Worm (Caenorhabditis elegans) whole organism, L2 larva: ENCODE data around the gene apc-11.

Experiments
- C34F6.9 ChIP-seq: fragments of 150-350 bp; optimal IDR thresholded peaks from 2 replicates; lab custom pipeline; 2014; ENCODE audit warnings: missing biosample characterization, missing genetic modification characterization
- F13H6.1 ChIP-seq: sonication (generic microtip); optimal IDR thresholded peaks from 2 replicates; lab custom pipeline; 2016; ENCODE audit warnings: missing genetic modification characterization, missing compliant biosample characterization
- R02D3.7 ChIP-seq: fragments of 150-350 bp; optimal IDR thresholded peaks from 2 replicates; lab custom pipeline; 2014; ENCODE audit warnings: missing biosample characterization, missing genetic modification characterization
- Y55F3AM.14 ChIP-seq: fragments of 200-800 bp; sonication (Bioruptor generic); optimal IDR thresholded peaks from 2 replicates; lab custom pipeline; 2018; ENCODE audit warnings: mild to moderate bottlenecking, missing genetic modification characterization, missing compliant biosample characterization
- ZK546.5 ChIP-seq: sonication (generic microtip); optimal IDR thresholded peaks from 2 replicates; lab custom pipeline; 2017; ENCODE audit warnings: missing biosample characterization, missing genetic modification characterization
- alr-1 ChIP-seq: fragments of 150-350 bp; optimal IDR thresholded peaks from 2 replicates; lab custom pipeline; 2014; ENCODE audit warnings: missing biosample characterization, missing genetic modification characterization
- aly-2 ChIP-seq: fragments of 150-350 bp; optimal IDR thresholded peaks from 2 replicates; lab custom pipeline; 2014; ENCODE audit warnings: missing biosample characterization, missing genetic modification characterization
- ama-1 ChIP-seq: fragments of 150-350 bp; optimal IDR thresholded peaks from 2 replicates; lab custom pipeline; 2018; ENCODE audit warnings: inconsistent platforms
- blmp-1 ChIP-seq: sonication (generic microtip); optimal IDR thresholded peaks from 2 replicates; lab custom pipeline; 2017; ENCODE audit warnings: missing genetic modification characterization, mild to moderate bottlenecking, missing compliant biosample characterization, antibody characterized with exemption, moderate library complexity; ENCODE audit not compliant: insufficient read depth
- ceh-16 ChIP-seq: fragments of 150-350 bp; optimal IDR thresholded peaks from 2 replicates; lab custom pipeline; 2014; ENCODE audit warnings: missing biosample characterization, missing genetic modification characterization
- ceh-82 ChIP-seq: fragments of 150-350 bp; optimal IDR thresholded peaks from 2 replicates; lab custom pipeline; 2014; ENCODE audit warnings: missing biosample characterization, missing genetic modification characterization
- crh-2 ChIP-seq: sonication (generic microtip); optimal IDR thresholded peaks from 2 replicates; lab custom pipeline; 2017; ENCODE audit warnings: missing biosample characterization, missing genetic modification characterization
- dmd-4 ChIP-seq: sonication (generic microtip); optimal IDR thresholded peaks from 2 replicates; lab custom pipeline; 2017; ENCODE audit warnings: missing biosample characterization, missing genetic modification characterization
- egl-27 ChIP-seq: sonication (generic microtip); optimal IDR thresholded peaks from 3 replicates; lab custom pipeline; 2017; ENCODE audit warnings: missing biosample characterization, missing genetic modification reagents, missing genetic modification characterization
- elt-1 ChIP-seq: fragments of 150-350 bp; optimal IDR thresholded peaks from 2 replicates; lab custom pipeline; 2014; ENCODE audit warnings: missing biosample characterization, missing genetic modification characterization
- elt-3 ChIP-seq: sonication (generic microtip); optimal IDR thresholded peaks from 2 replicates; lab custom pipeline; 2017; ENCODE audit warnings: missing biosample characterization, missing genetic modification characterization
- fos-1 ChIP-seq: fragments of 150-350 bp; optimal IDR thresholded peaks from 2 replicates; lab custom pipeline; 2014; ENCODE audit warnings: missing biosample characterization, missing genetic modification characterization
- gmeb-1 ChIP-seq: fragments of 150-350 bp; optimal IDR thresholded peaks from 2 replicates; lab custom pipeline; 2014; ENCODE audit warnings: missing biosample characterization, missing genetic modification characterization
- lin-11 ChIP-seq: fragments of 150-350 bp; sonication (generic microtip); optimal IDR thresholded peaks from 2 replicates; lab custom pipeline; 2014; ENCODE audit warnings: missing biosample characterization, missing genetic modification characterization, inconsistent platforms, mixed read lengths
- lin-13 ChIP-seq: fragments of 150-350 bp; optimal IDR thresholded peaks from 2 replicates; lab custom pipeline; 2014; ENCODE audit warnings: missing biosample characterization, missing genetic modification reagents, missing genetic modification characterization
- lin-39 ChIP-seq: fragments of 150-350 bp; optimal IDR thresholded peaks from 2 replicates; lab custom pipeline; 2014; ENCODE audit warnings: missing biosample characterization, missing genetic modification reagents, missing genetic modification characterization
- lsy-2 ChIP-seq, 2 experiments: fragments of 150-350 bp in 1 of 2; sonication (generic microtip) in 1 of 2; optimal IDR thresholded peaks; 2 replicates each; lab custom pipeline; 2014 to 2017; ENCODE audit warnings: missing biosample characterization in 2 of 2, missing genetic modification characterization in 2 of 2
- mab-5 ChIP-seq: fragments of 150-350 bp; optimal IDR thresholded peaks from 2 replicates; lab custom pipeline; 2014; ENCODE audit warnings: missing biosample characterization, missing genetic modification characterization
- mbf-1 ChIP-seq: sonication (generic microtip); optimal IDR thresholded peaks from 2 replicates; lab custom pipeline; 2017; ENCODE audit warnings: missing biosample characterization, missing genetic modification characterization
- mdl-1 ChIP-seq, 2 experiments: fragments of 150-350 bp in 1 of 2; sonication (generic microtip) in 1 of 2; optimal IDR thresholded peaks; 2 replicates each; lab custom pipeline; 2017; ENCODE audit warnings: missing biosample characterization in 2 of 2, missing genetic modification characterization in 2 of 2
- nhr-10 ChIP-seq: sonication (generic microtip); optimal IDR thresholded peaks from 2 replicates; lab custom pipeline; 2017; ENCODE audit warnings: missing biosample characterization, missing genetic modification characterization
- nhr-11 ChIP-seq: fragments of 150-350 bp; optimal IDR thresholded peaks from 2 replicates; lab custom pipeline; 2014; ENCODE audit warnings: missing biosample characterization, missing genetic modification characterization
- nhr-12 ChIP-seq: fragments of 150-350 bp; optimal IDR thresholded peaks from 2 replicates; lab custom pipeline; 2014; ENCODE audit warnings: missing biosample characterization, missing genetic modification characterization
- nhr-129 ChIP-seq: fragments of 150-350 bp; optimal IDR thresholded peaks from 2 replicates; lab custom pipeline; 2014; ENCODE audit warnings: missing biosample characterization, missing genetic modification characterization
- nhr-21 ChIP-seq: fragments of 150-350 bp; optimal IDR thresholded peaks from 2 replicates; lab custom pipeline; 2014; ENCODE audit warnings: missing biosample characterization, missing genetic modification characterization
- nhr-23 ChIP-seq: fragments of 150-350 bp; optimal IDR thresholded peaks from 2 replicates; lab custom pipeline; 2014; ENCODE audit warnings: missing biosample characterization, missing genetic modification reagents, missing genetic modification characterization
- nhr-237 ChIP-seq: fragments of 150-350 bp; optimal IDR thresholded peaks from 2 replicates; lab custom pipeline; 2014; ENCODE audit warnings: missing biosample characterization, missing genetic modification characterization
- nhr-25 ChIP-seq: fragments of 150-350 bp; sonication (generic microtip); optimal IDR thresholded peaks from 3 replicates; lab custom pipeline; 2014; ENCODE audit warnings: missing biosample characterization, missing genetic modification characterization
- nhr-6 ChIP-seq: fragments of 150-350 bp; optimal IDR thresholded peaks from 2 replicates; lab custom pipeline; 2014; ENCODE audit warnings: missing biosample characterization, missing genetic modification characterization
- nhr-77 ChIP-seq: fragments of 150-350 bp; optimal IDR thresholded peaks from 2 replicates; lab custom pipeline; 2014; ENCODE audit warnings: missing biosample characterization, missing genetic modification characterization
- peb-1 ChIP-seq: fragments of 150-350 bp; optimal IDR thresholded peaks from 2 replicates; lab custom pipeline; 2014; ENCODE audit warnings: missing biosample characterization, missing genetic modification characterization
- sem-4 ChIP-seq: fragments of 150-350 bp; optimal IDR thresholded peaks from 2 replicates; lab custom pipeline; 2014; ENCODE audit warnings: missing biosample characterization, missing genetic modification reagents, missing genetic modification characterization
- skn-1 ChIP-seq: sonication (generic microtip); optimal IDR thresholded peaks from 2 replicates; lab custom pipeline; 2017; ENCODE audit warnings: missing biosample characterization, missing genetic modification characterization
- sma-3 ChIP-seq: sonication (generic microtip); optimal IDR thresholded peaks from 2 replicates; lab custom pipeline; 2016; ENCODE audit warnings: missing genetic modification reagents, missing genetic modification characterization, missing compliant biosample characterization
- sma-9 ChIP-seq, 2 experiments: fragments of 150-350 bp in 1 of 2; sonication (generic microtip) in 1 of 2; optimal IDR thresholded peaks; 2 replicates each; lab custom pipeline; 2014 to 2016; ENCODE audit warnings: missing genetic modification characterization in 2 of 2, mild to moderate bottlenecking in 1 of 2, missing biosample characterization in 1 of 2, missing compliant biosample characterization in 1 of 2, missing genetic modification reagents in 1 of 2, moderate library complexity in 1 of 2
- snpc-4 ChIP-seq: fragments of 150-350 bp; optimal IDR thresholded peaks from 2 replicates; lab custom pipeline; 2014; ENCODE audit warnings: missing biosample characterization, missing genetic modification characterization
- unc-39 ChIP-seq: fragments of 150-350 bp; optimal IDR thresholded peaks from 2 replicates; lab custom pipeline; 2014; ENCODE audit warnings: missing biosample characterization, missing genetic modification characterization
- unc-55 ChIP-seq: fragments of 150-350 bp; sonication (generic microtip); optimal IDR thresholded peaks from 3 replicates; lab custom pipeline; 2014; ENCODE audit warnings: missing biosample characterization, missing genetic modification reagents, missing genetic modification characterization
- unc-62 ChIP-seq: fragments of 150-350 bp; optimal IDR thresholded peaks from 2 replicates; lab custom pipeline; 2014; ENCODE audit warnings: missing biosample characterization, missing genetic modification reagents, missing genetic modification characterization
- zag-1 ChIP-seq: fragments of 150-350 bp; optimal IDR thresholded peaks from 2 replicates; lab custom pipeline; 2014; ENCODE audit warnings: missing biosample characterization, missing genetic modification characterization
- ztf-1 ChIP-seq: fragments of 200-800 bp; sonication (Bioruptor generic); conservative IDR thresholded peaks from 2 replicates; pipeline ENCODE4 v1.3.6; 2022; ENCODE audit warnings: missing genetic modification characterization, missing compliant biosample characterization
- ztf-11 ChIP-seq: sonication (generic microtip); optimal IDR thresholded peaks from 2 replicates; lab custom pipeline; 2017; ENCODE audit warnings: missing biosample characterization, missing genetic modification characterization
- ztf-4 ChIP-seq: fragments of 150-350 bp; optimal IDR thresholded peaks from 2 replicates; lab custom pipeline; 2014; ENCODE audit warnings: missing biosample characterization, missing genetic modification characterization

The apc-11 gene

ce11 chrIII:4562070-4562788 is 32.0 kb downstream of the apc-11 start, which contains the start of gene pan-1:
Gene pan-1 (plus strand): TSS chrIII:4562738.
- no peak for TF ChIP-seq nhr-77 (tag; lab: Kevin White, UChicago)
- TF ChIP-seq sem-4 (tag; lab: Kevin White, UChicago), result peak; percentile 7
- no peak for TF ChIP-seq elt-1 (tag; lab: Kevin White, UChicago)
- TF ChIP-seq gmeb-1 (tag; lab: Kevin White, UChicago), result no peak
- TF ChIP-seq C34F6.9 (tag; lab: Kevin White, UChicago), result peak; percentile 69
- no peak for TF ChIP-seq unc-39 (tag; lab: Kevin White, UChicago)
- TF ChIP-seq nhr-11 (tag; lab: Kevin White, UChicago), result no peak
- no peak for TF ChIP-seq elt-3
- TF ChIP-seq nhr-23 (tag; lab: Kevin White, UChicago), result no peak
- peak; percentile 27 for TF ChIP-seq sma-3 (GFP tag; lab: Kevin White, UChicago)
- no peak for TF ChIP-seq ZK546.5 (tag; lab: Kevin White, UChicago)
- TF ChIP-seq nhr-25 (tag; lab: Kevin White, UChicago), result peak; percentile 14
- TF ChIP-seq ztf-4 (tag; lab: Kevin White, UChicago), result no peak
- TF ChIP-seq nhr-12 (tag; lab: Kevin White, UChicago), result no peak
- TF ChIP-seq alr-1 (tag; lab: Kevin White, UChicago), result no peak
- no peak for TF ChIP-seq snpc-4 (tag; lab: Kevin White, UChicago)
- TF ChIP-seq ztf-11 (tag; lab: Kevin White, UChicago), result no peak
- no peak for TF ChIP-seq peb-1 (tag; lab: Kevin White, UChicago)
- peak; percentile 59 for TF ChIP-seq sma-9 (GFP tag; optimal IDR thresholded peaks at IDR 0.05; lab: Kevin White, UChicago)
- TF ChIP-seq sma-9 (tag; optimal IDR thresholded peaks at IDR 0.05; lab: Kevin White, UChicago), result no peak
- peak; percentile 20 for TF ChIP-seq crh-2
- TF ChIP-seq dmd-4 (tag; lab: Kevin White, UChicago), result no peak
- TF ChIP-seq aly-2 (tag; lab: Kevin White, UChicago), result no peak
- no peak for TF ChIP-seq blmp-1 (tag; lab: Kevin White, UChicago)
- TF ChIP-seq nhr-6 (tag; lab: Kevin White, UChicago), result no peak
- TF ChIP-seq zag-1 (tag; lab: Kevin White, UChicago), result no peak
- peak; percentile 16 for TF ChIP-seq lin-11 (tag; lab: Kevin White, UChicago)
- no peak for TF ChIP-seq ceh-82 (tag; lab: Kevin White, UChicago)
- peak; percentile 16 for TF ChIP-seq mab-5 (tag; lab: Kevin White, UChicago)
- TF ChIP-seq fos-1, result peak; percentile 68
- TF ChIP-seq unc-62, result no peak
- no peak for TF ChIP-seq skn-1 (tag; lab: Kevin White, UChicago)
- TF ChIP-seq lin-13 (GFP tag; lab: Kevin White, UChicago), result peak; percentile 34
- TF ChIP-seq ama-1 (lab: Kevin White, UChicago), result no peak
- TF ChIP-seq nhr-10, result no peak
- peak; percentile 15 for TF ChIP-seq Y55F3AM.14
- peak; percentile 75 for TF ChIP-seq unc-55
- TF ChIP-seq lin-39 (tag; lab: Kevin White, UChicago), result no peak
- no peak for TF ChIP-seq ceh-16
- peak; percentile 44 for TF ChIP-seq F13H6.1 (tag; lab: Kevin White, UChicago)
- peak; percentile 20 for TF ChIP-seq nhr-129
- TF ChIP-seq nhr-237 (tag; lab: Kevin White, UChicago), result no peak
- TF ChIP-seq R02D3.7 (tag; lab: Kevin White, UChicago), result no peak
- peak in 1 of 2 experiments; percentile 65 for TF ChIP-seq lsy-2 (tag; optimal IDR thresholded peaks at IDR 0.05; lab: Kevin White, UChicago)
- TF ChIP-seq egl-27 (tag; lab: Kevin White, UChicago), result peak; percentile 47
- peak; percentile 28 for TF ChIP-seq nhr-21 (tag; lab: Kevin White, UChicago)
- TF ChIP-seq mbf-1 (tag; lab: Kevin White, UChicago), result no peak
- no peak for TF ChIP-seq ztf-1
- TF ChIP-seq mdl-1 (tag; optimal IDR thresholded peaks at IDR 0.05; lab: Kevin White, UChicago), result no peak
